Fruit fly (Drosophila melanogaster): Measurements from ENCODE around the gene CG46509.
"Not testable (repeated sequence)": the region's sequence is repeated elsewhere in the genome, so short reads cannot be mapped to it uniquely, and the experiment has no call there.

DNA sequence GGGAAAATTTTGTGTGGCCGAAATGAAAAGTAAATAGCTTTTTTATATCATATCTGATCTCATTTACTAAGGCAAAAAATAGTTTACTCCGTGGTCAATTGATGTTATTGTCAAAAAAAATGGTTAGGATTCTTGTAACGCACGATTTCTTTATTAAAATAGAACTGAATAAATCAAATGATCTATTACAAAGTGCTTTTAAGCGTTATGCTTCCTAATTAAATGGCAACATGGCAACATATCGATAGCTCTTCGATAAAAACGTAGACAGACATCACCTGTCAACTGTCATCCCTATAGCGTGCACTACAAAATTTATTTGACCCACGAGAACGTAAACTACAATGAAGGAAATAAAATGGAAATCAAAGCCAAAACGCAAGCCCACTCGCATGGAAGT, at the start of gene CG46509:
- not testable (repeated sequence) for TF ChIP-seq CG8478, CTCF (optimal IDR thresholded peaks at IDR 0.05)

Measured in S2 (cell line).